Fruit fly (Drosophila melanogaster) whole organism, wandering third instar larva: ENCODE measurements around the gene CG5122.

ENCODE experiments used
- Abd-B ChIP-seq: fragments of >200 bp; optimal IDR thresholded peaks from 2 replicates; lab custom pipeline; 2017; ENCODE audit warnings: missing biosample characterization, missing genetic modification characterization
- CG9705 ChIP-seq: fragments of 200-800 bp; sonication (Bioruptor generic); optimal IDR thresholded peaks from 2 replicates; lab custom pipeline; 2018; ENCODE audit warnings: missing biosample characterization, mild to moderate bottlenecking, missing genetic modification characterization
- CrebA ChIP-seq: fragments of 200-800 bp; sonication (Bioruptor generic); optimal IDR thresholded peaks from 2 replicates; lab custom pipeline; 2016; ENCODE audit warnings: missing biosample characterization, mild to moderate bottlenecking, missing genetic modification characterization, borderline replicate concordance
- Dfd ChIP-seq: fragments of >200 bp; optimal IDR thresholded peaks from 2 replicates; lab custom pipeline; 2017; ENCODE audit warnings: missing biosample characterization, missing genetic modification characterization
- GATAd ChIP-seq: sonication (Bioruptor generic); optimal IDR thresholded peaks from 2 replicates; lab custom pipeline; 2016; ENCODE audit warnings: missing biosample characterization, missing genetic modification characterization
- HLH106 ChIP-seq: fragments of 200-800 bp; optimal IDR thresholded peaks from 3 replicates; lab custom pipeline; 2019; ENCODE audit warnings: missing biosample characterization, mild to moderate bottlenecking, missing genetic modification characterization, moderate library complexity
- Hr83 ChIP-seq: fragments of 200-300 bp; sonication (Bioruptor generic); optimal IDR thresholded peaks from 2 replicates; lab custom pipeline; 2016; ENCODE audit warnings: missing biosample characterization, mild to moderate bottlenecking, missing genetic modification characterization, moderate library complexity; ENCODE audit not compliant: poor library complexity, severe bottlenecking
- Jra ChIP-seq: sonication (Bioruptor generic); optimal IDR thresholded peaks from 2 replicates; lab custom pipeline; 2016; ENCODE audit warnings: missing biosample characterization, missing genetic modification characterization
- Mio ChIP-seq: sonication (Bioruptor generic); optimal IDR thresholded peaks from 2 replicates; lab custom pipeline; 2016; ENCODE audit warnings: missing biosample characterization, missing genetic modification characterization
- Myc ChIP-seq: fragments of >200 bp; optimal IDR thresholded peaks from 2 replicates; lab custom pipeline; 2017
- OdsH ChIP-seq: fragments of 200-800 bp; sonication (Bioruptor generic); optimal IDR thresholded peaks from 2 replicates; lab custom pipeline; 2016; ENCODE audit warnings: missing biosample characterization, mild to moderate bottlenecking, missing genetic modification characterization
- Rel ChIP-seq, 2 experiments: fragments of 200-800 bp; sonication (Bioruptor generic) in 1 of 2; optimal IDR thresholded peaks; 2 replicates in 1 of 2; 3 replicates in 1 of 2; lab custom pipeline; 2016 to 2019; ENCODE audit warnings: mild to moderate bottlenecking in 2 of 2, missing biosample characterization in 2 of 2, missing genetic modification characterization in 2 of 2, moderate library complexity in 1 of 2
- Sp1 ChIP-seq: fragments of 200-800 bp; sonication (Bioruptor generic); optimal IDR thresholded peaks from 3 replicates; lab custom pipeline; 2019; ENCODE audit warnings: missing biosample characterization, mild to moderate bottlenecking, missing genetic modification characterization, moderate library complexity
- br ChIP-seq: fragments of 200-800 bp; sonication (Bioruptor generic); optimal IDR thresholded peaks from 2 replicates; lab custom pipeline; 2016; ENCODE audit warnings: missing biosample characterization, missing genetic modification characterization
- brk ChIP-seq: fragments of 200-800 bp; sonication (Bioruptor generic); optimal IDR thresholded peaks from 2 replicates; lab custom pipeline; 2016; ENCODE audit warnings: missing biosample characterization, mild to moderate bottlenecking, missing genetic modification characterization
- dl ChIP-seq, 2 experiments: fragments of 175-275, 200-275 bp in 1 of 2; fragments of 200-275 bp in 1 of 2; sonication (Bioruptor generic); optimal IDR thresholded peaks; lab custom pipeline; 2018; ENCODE audit warnings: mild to moderate bottlenecking in 2 of 2, missing biosample characterization in 2 of 2, missing genetic modification characterization in 2 of 2, moderate library complexity in 2 of 2; ENCODE audit not compliant: partially characterized antibody in 2 of 2, insufficient read depth in 1 of 2
- dmrt93B ChIP-seq: fragments of 200-800 bp; sonication (Bioruptor generic); optimal IDR thresholded peaks from 2 replicates; lab custom pipeline; 2018; ENCODE audit warnings: missing biosample characterization, mild to moderate bottlenecking, missing genetic modification characterization
- dsf ChIP-seq: sonication (Bioruptor generic); optimal IDR thresholded peaks from 2 replicates; lab custom pipeline; 2016; ENCODE audit warnings: missing biosample characterization, missing genetic modification characterization, borderline replicate concordance
- foxo ChIP-seq, 2 experiments: fragments of 200-800 bp; sonication (Bioruptor generic); optimal IDR thresholded peaks; 2 replicates in 1 of 2; 3 replicates in 1 of 2; lab custom pipeline; 2016 to 2017; ENCODE audit warnings: missing biosample characterization in 2 of 2, missing genetic modification characterization in 2 of 2
- fru ChIP-seq: fragments of 200-800 bp; sonication (Bioruptor generic); optimal IDR thresholded peaks from 3 replicates; lab custom pipeline; 2016; ENCODE audit warnings: missing biosample characterization, mild to moderate bottlenecking, missing genetic modification characterization
- h ChIP-seq: fragments of 200-800 bp; sonication (Bioruptor generic); optimal IDR thresholded peaks from 3 replicates; lab custom pipeline; 2016; ENCODE audit warnings: missing biosample characterization, mild to moderate bottlenecking, missing genetic modification characterization
- jim ChIP-seq: fragments of 175-275, 200-325 bp; sonication (Bioruptor generic); optimal IDR thresholded peaks from 2 replicates; lab custom pipeline; 2016; ENCODE audit warnings: missing biosample characterization, mild to moderate bottlenecking, missing genetic modification characterization
- lola ChIP-seq: fragments of >200 bp; optimal IDR thresholded peaks from 2 replicates; lab custom pipeline; 2017; ENCODE audit warnings: missing biosample characterization, missing genetic modification characterization
- pan ChIP-seq: fragments of >200 bp; optimal IDR thresholded peaks from 2 replicates; lab custom pipeline; 2017
- psq ChIP-seq: fragments of 200-800 bp; sonication (Bioruptor generic); optimal IDR thresholded peaks from 3 replicates; lab custom pipeline; 2017; ENCODE audit warnings: missing biosample characterization, mild to moderate bottlenecking, missing genetic modification characterization, moderate library complexity
- rgr ChIP-seq: fragments of 200-800 bp; sonication (Bioruptor generic); optimal IDR thresholded peaks from 3 replicates; lab custom pipeline; 2016; ENCODE audit warnings: missing biosample characterization, mild to moderate bottlenecking, missing genetic modification characterization
- sage ChIP-seq: fragments of 200-800 bp; sonication (Bioruptor generic); optimal IDR thresholded peaks from 2 replicates; lab custom pipeline; 2016; ENCODE audit warnings: missing biosample characterization, mild to moderate bottlenecking, missing genetic modification characterization
- sv ChIP-seq: fragments of 200-800 bp; sonication (Bioruptor generic); optimal IDR thresholded peaks from 3 replicates; lab custom pipeline; 2016; ENCODE audit warnings: missing biosample characterization, missing genetic modification characterization
- tai ChIP-seq: sonication (Bioruptor generic); optimal IDR thresholded peaks from 2 replicates; lab custom pipeline; 2016; ENCODE audit warnings: missing biosample characterization, missing genetic modification characterization
- usp ChIP-seq: fragments of >200 bp; optimal IDR thresholded peaks from 2 replicates; lab custom pipeline; 2017; ENCODE audit warnings: missing biosample characterization, missing genetic modification characterization
- woc ChIP-seq: sonication (Bioruptor generic); optimal IDR thresholded peaks from 2 replicates; lab custom pipeline; 2016; ENCODE audit warnings: missing biosample characterization, mild to moderate bottlenecking, missing genetic modification characterization

The CG5122 gene

dm6 chr2L:13088550-13088949 lies 41.8 kb upstream of the CG5122 start:
- no peak for TF ChIP-seq dsf (GFP tag; lab: Kevin White, UChicago)

- TF ChIP-seq psq (no peak), OdsH (GFP tag; lab: Kevin White, UChicago) (no peak), dl (GFP tag; optimal IDR thresholded peaks at IDR 0.05; lab: Kevin White, UChicago; ENCODE audit: insufficient read depth in 1 of 2, partially characterized antibody in 2 of 2) (no peak), CrebA (no peak), Jra (GFP tag; lab: Kevin White, UChicago) (no peak), woc (GFP tag; lab: Kevin White, UChicago) (no peak), dmrt93B (GFP tag; lab: Kevin White, UChicago) (no peak), Mio (no peak), Dfd (GFP tag; lab: Kevin White, UChicago) (no peak), pan (lab: Kevin White, UChicago) (no peak), jim (no peak), Rel (GFP tag; optimal IDR thresholded peaks at IDR 0.05; lab: Kevin White, UChicago) (no peak), Rel (tag; optimal IDR thresholded peaks at IDR 0.05; lab: Kevin White, UChicago) (no peak), dsf (GFP tag; lab: Kevin White, UChicago) (no peak), tai (GFP tag; lab: Kevin White, UChicago) (no peak), CG9705 (GFP tag; lab: Kevin White, UChicago) (no peak), sv (no peak), GATAd (GFP tag; lab: Kevin White, UChicago) (no peak), brk (no peak)
These were observed 34.6 kb upstream of the CG5122 start for dm6 chr2L:13095805-13096204.

DNA sequence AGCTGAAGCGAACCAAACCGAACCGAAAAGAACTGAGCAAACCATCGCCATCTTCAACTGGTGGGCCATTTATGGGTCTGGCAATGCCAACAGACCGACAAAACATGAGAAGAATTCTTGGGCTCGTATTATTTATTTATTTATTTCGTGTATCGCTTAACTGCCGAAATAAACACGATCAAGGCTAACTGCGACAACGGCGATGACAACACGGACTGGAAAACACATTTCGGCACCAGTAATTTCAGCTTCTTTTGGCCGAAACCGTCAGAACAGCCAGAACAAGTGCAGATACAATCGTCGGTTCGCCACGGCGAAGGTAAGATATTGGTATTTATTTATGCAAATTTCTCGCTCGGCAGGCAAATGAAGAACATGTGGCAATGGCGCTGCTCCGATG lies 33.2 kb upstream of the CG5122 start:
- TF ChIP-seq Rel (GFP tag; optimal IDR thresholded peaks at IDR 0.05; lab: Kevin White, UChicago) (no peak), Rel (tag; optimal IDR thresholded peaks at IDR 0.05; lab: Kevin White, UChicago) (no peak), OdsH (GFP tag; lab: Kevin White, UChicago) (no peak), sage (GFP tag; lab: Kevin White, UChicago) (no peak), Myc (lab: Kevin White, UChicago) (no peak), brk (no peak)

- TF ChIP-seq lola (GFP tag; lab: Kevin White, UChicago) (no peak), usp (no peak), h (GFP tag; lab: Kevin White, UChicago) (no peak), dmrt93B (GFP tag; lab: Kevin White, UChicago) (no peak), Abd-B (no peak), CrebA (no peak), br (no peak), Myc (lab: Kevin White, UChicago) (no peak), OdsH (GFP tag; lab: Kevin White, UChicago) (no peak), sv (no peak), sage (GFP tag; lab: Kevin White, UChicago) (no peak), HLH106 (tag; lab: Kevin White, UChicago) (no peak), brk (no peak), Hr83 (GFP tag; lab: Kevin White, UChicago) (no peak), tai (GFP tag; lab: Kevin White, UChicago) (no peak), fru (GFP tag; lab: Kevin White, UChicago) (no peak), pan (lab: Kevin White, UChicago) (no peak)
These were observed 32.1 kb upstream of the CG5122 start for dm6 chr2L:13098301-13098700.

dm6 chr2L:13101477-13101876 lies 28.9 kb upstream of the CG5122 start:
- no peak for TF ChIP-seq dl (GFP tag; optimal IDR thresholded peaks at IDR 0.05; lab: Kevin White, UChicago; ENCODE audit: insufficient read depth in 1 of 2, partially characterized antibody in 2 of 2)
- peak; percentile 2 for TF ChIP-seq h (GFP tag; lab: Kevin White, UChicago)
- peak; percentile 31 for TF ChIP-seq tai (GFP tag; lab: Kevin White, UChicago)

- no peak for TF ChIP-seq pan (lab: Kevin White, UChicago)
- TF ChIP-seq Sp1 (GFP tag; lab: Kevin White, UChicago), result no peak
- TF ChIP-seq jim, result no peak
- no peak for TF ChIP-seq rgr (GFP tag; lab: Kevin White, UChicago)
- TF ChIP-seq usp, result no peak
- TF ChIP-seq dl (GFP tag; optimal IDR thresholded peaks at IDR 0.05; lab: Kevin White, UChicago; ENCODE audit: insufficient read depth in 1 of 2, partially characterized antibody in 2 of 2), result no peak
- no peak for TF ChIP-seq dsf (GFP tag; lab: Kevin White, UChicago)
- TF ChIP-seq foxo (GFP tag; optimal IDR thresholded peaks at IDR 0.05; lab: Kevin White, UChicago), result no peak
- no peak for TF ChIP-seq CG9705 (GFP tag; lab: Kevin White, UChicago)
- no peak for TF ChIP-seq tai (GFP tag; lab: Kevin White, UChicago)
- TF ChIP-seq Myc (lab: Kevin White, UChicago), result no peak
- TF ChIP-seq Dfd (GFP tag; lab: Kevin White, UChicago), result no peak
- TF ChIP-seq sage (GFP tag; lab: Kevin White, UChicago), result no peak
- TF ChIP-seq psq, result no peak
- no peak for TF ChIP-seq Mio
These were observed 25.6 kb upstream of the CG5122 start for dm6 chr2L:13104800-13105199.
